Worm (Caenorhabditis elegans): Measurements from ENCODE around the gene C17B7.3.

- no peak for TF ChIP-seq nhr-25 (tag; optimal IDR thresholded peaks at IDR 0.05; ENCODE audit: borderline replicate concordance, insufficient read depth)
- no peak for TF ChIP-seq ceh-62 (tag; optimal IDR thresholded peaks at IDR 0.05)
- TF ChIP-seq jun-1 (tag; optimal IDR thresholded peaks at IDR 0.05) = no peak
- no peak for TF ChIP-seq fos-1 (tag; optimal IDR thresholded peaks at IDR 0.05)
- no peak for TF ChIP-seq dmd-8 (GFP tag; IDR thresholded peaks at IDR 0.05)
- TF ChIP-seq lir-3 (tag; optimal IDR thresholded peaks at IDR 0.05) = no peak
- TF ChIP-seq egl-27 (tag; optimal IDR thresholded peaks at IDR 0.05) = no peak
- TF ChIP-seq tra-1 (GFP tag; IDR thresholded peaks at IDR 0.05) = no peak
Measured at ce11 chrV:3347486-3347885, 4.9 kb downstream of the C17B7.3 start.

All from whole organism, L4 larva.